Worm (Caenorhabditis elegans): ENCODE results near the gene Y16B4A.2.

The Y16B4A.2 gene

ce11 chrX:14804706-14805105 lies 33.1 kb upstream of the Y16B4A.2 start (continued):
- TF ChIP-seq fkh-10 (GFP tag; optimal IDR thresholded peaks at IDR 0.05) (no peak), unc-39 (tag; optimal IDR thresholded peaks at IDR 0.05) (no peak), dmd-8 (GFP tag; IDR thresholded peaks at IDR 0.05) (peak; percentile 89), F10B5.3 (tag; optimal IDR thresholded peaks at IDR 0.05) (peak; percentile 32), zip-2 (tag; optimal IDR thresholded peaks at IDR 0.05) (peak; percentile 19), cey-2 (tag; optimal IDR thresholded peaks at IDR 0.05; ENCODE audit: borderline replicate concordance, insufficient read depth) (no peak), rbr-2 (tag; optimal IDR thresholded peaks at IDR 0.05) (peak; percentile 62), mxl-2 (GFP tag; conservative IDR thresholded peaks at IDR 0.05) (peak; percentile 73; the same call in 1 of the 2 replicates), dmd-9 (GFP tag; IDR thresholded peaks at IDR 0.05) (peak; percentile 68), zip-11 (GFP tag; IDR thresholded peaks at IDR 0.05) (no peak), Y105C5A.15 (GFP tag; IDR thresholded peaks at IDR 0.05) (peak; percentile 90), nhr-42 (GFP tag; IDR thresholded peaks at IDR 0.05) (peak; percentile 74; the same call in 1 of the 2 replicates), set-16 (GFP tag; IDR thresholded peaks at IDR 0.05) (no peak; the same call in 1 of the 2 replicates), skn-1 (tag; optimal IDR thresholded peaks at IDR 0.05) (no peak), F49E8.2 (tag; optimal IDR thresholded peaks at IDR 0.05; ENCODE audit: borderline replicate concordance) (no peak), nhr-102 (tag; optimal IDR thresholded peaks at IDR 0.05) (peak; percentile 68), lin-13 (GFP tag; optimal IDR thresholded peaks at IDR 0.05) (no peak), pqm-1 (tag; optimal IDR thresholded peaks at IDR 0.05) (no peak), spr-1 (tag; optimal IDR thresholded peaks at IDR 0.05) (peak; percentile 46), Y75B8A.6 (GFP tag; IDR thresholded peaks at IDR 0.05) (no peak; the same call in 1 of the 2 replicates), nhr-48 (tag; optimal IDR thresholded peaks at IDR 0.05) (peak; percentile 70), dve-1 (tag; optimal IDR thresholded peaks at IDR 0.05; ENCODE audit: insufficient read depth) (peak; percentile 64), hmg-1.1 (GFP tag; IDR thresholded peaks at IDR 0.05) (peak; percentile 84), mxl-3 (GFP tag; optimal IDR thresholded peaks at IDR 0.05) (peak; percentile 59), sdz-12 (GFP tag; optimal IDR thresholded peaks at IDR 0.05) (no peak), nhr-237 (tag; optimal IDR thresholded peaks at IDR 0.05) (no peak), unc-130 (GFP tag; optimal IDR thresholded peaks at IDR 0.05) (no peak), mep-1 (tag; optimal IDR thresholded peaks at IDR 0.05) (peak; percentile 72), D1046.2 (GFP tag; IDR thresholded peaks at IDR 0.05) (peak; percentile 80; the same call in 1 of the 2 replicates), snpc-4 (tag; optimal IDR thresholded peaks at IDR 0.05) (no peak), mdl-1 (tag; optimal IDR thresholded peaks at IDR 0.05) (no peak), ctbp-1 (GFP tag; IDR thresholded peaks at IDR 0.05) (peak; percentile 57; the same call in 1 of the 2 replicates), lim-7 (GFP tag; IDR thresholded peaks at IDR 0.05) (peak; percentile 91)

ce11 chrX:14797405-14797804 lies 25.8 kb upstream of the Y16B4A.2 start:
- TF ChIP-seq aha-1 (tag) (peak; percentile 28), zfp-3 (GFP tag; conservative IDR thresholded peaks at IDR 0.05) (no peak), dve-1 (tag; optimal IDR thresholded peaks at IDR 0.05; ENCODE audit: insufficient read depth) (no peak), arid-1 (GFP tag; conservative IDR thresholded peaks at IDR 0.05) (no peak), ceh-82 (tag; optimal IDR thresholded peaks at IDR 0.05) (no peak), nhr-48 (tag; optimal IDR thresholded peaks at IDR 0.05) (no peak), ztf-7 (tag; optimal IDR thresholded peaks at IDR 0.05) (no peak), F37D6.2 (tag; optimal IDR thresholded peaks at IDR 0.05) (no peak)

ce11 chrX:14794170-14794569 lies 22.5 kb upstream of the Y16B4A.2 start:
- TF ChIP-seq nhr-25 (tag; optimal IDR thresholded peaks at IDR 0.05; ENCODE audit: borderline replicate concordance, insufficient read depth) (no peak), Y75B8A.6 (GFP tag; IDR thresholded peaks at IDR 0.05) (no peak), unc-62 (GFP tag; optimal IDR thresholded peaks at IDR 0.05 in 1 of 2) (peak in 1 of 2 experiments; percentile 36), unc-62 (tag; optimal IDR thresholded peaks at IDR 0.05) (no peak), lim-7 (GFP tag; IDR thresholded peaks at IDR 0.05) (no peak), aha-1 (tag) (peak; percentile 95)
